Fruit fly (Drosophila melanogaster) whole organism, embryonic: ENCODE measurements around the gene MtnD.

Experiments used
- Abd-B ChIP-seq: fragments of 200-800 bp; sonication (Bioruptor generic); optimal IDR thresholded peaks from 2 replicates; lab custom pipeline; 2018; ENCODE audit warnings: missing biosample characterization, mild to moderate bottlenecking, missing genetic modification characterization, moderate library complexity
- Atf3 ChIP-seq: fragments of 200-800 bp; sonication (Bioruptor generic); optimal IDR thresholded peaks from 3 replicates; lab custom pipeline; 2016; ENCODE audit warnings: missing biosample characterization, missing genetic modification characterization
- B-H1 ChIP-seq: fragments of 200-800 bp; sonication (Bioruptor generic); IDR thresholded peaks from 3 replicates; pipeline ENCODE4 v1.3.6; 2022; ENCODE audit warnings: missing biosample characterization, missing genetic modification characterization
- CG10209 ChIP-seq: fragments of 200-800 bp; sonication (Bioruptor generic); optimal IDR thresholded peaks from 3 replicates; lab custom pipeline; 2017; ENCODE audit warnings: missing biosample characterization, mild to moderate bottlenecking, missing genetic modification characterization, missing genetic modification reagents
- CG10654 ChIP-seq: fragments of 200-800 bp; sonication (Bioruptor generic); optimal IDR thresholded peaks from 2 replicates; lab custom pipeline; 2016; ENCODE audit warnings: missing biosample characterization, missing genetic modification characterization
- CG11504 ChIP-seq: fragments of 200-800 bp; sonication (Bioruptor generic); optimal IDR thresholded peaks from 3 replicates; lab custom pipeline; 2019; ENCODE audit warnings: missing biosample characterization, mild to moderate bottlenecking, missing genetic modification characterization, moderate library complexity
- CG12071 ChIP-seq: fragments of 200-800 bp; sonication (Bioruptor generic); optimal IDR thresholded peaks from 3 replicates; lab custom pipeline; 2018; ENCODE audit warnings: missing biosample characterization, mild to moderate bottlenecking, missing genetic modification characterization
- CG12659 ChIP-seq: fragments of 200-800 bp; sonication (Bioruptor generic); optimal IDR thresholded peaks from 3 replicates; lab custom pipeline; 2017; ENCODE audit warnings: mild to moderate bottlenecking, missing biosample characterization, missing genetic modification reagents, missing genetic modification characterization
- CG1529 ChIP-seq: fragments of 200-800 bp; sonication (Bioruptor generic); optimal IDR thresholded peaks from 3 replicates; lab custom pipeline; 2018; ENCODE audit warnings: missing biosample characterization, missing genetic modification characterization
- CG15479 ChIP-seq: fragments of 200-800 bp; sonication (Bioruptor generic); optimal IDR thresholded peaks from 3 replicates; lab custom pipeline; 2019; ENCODE audit warnings: missing biosample characterization, mild to moderate bottlenecking, missing genetic modification characterization, moderate library complexity
- CG17361 ChIP-seq: fragments of 200-800 bp; sonication (Bioruptor generic); IDR thresholded peaks from 3 replicates; pipeline ENCODE4 v1.3.6; 2022; ENCODE audit warnings: missing biosample characterization, missing genetic modification characterization
- CG2889 ChIP-seq: fragments of 200-800 bp; sonication (Bioruptor generic); IDR thresholded peaks from 3 replicates; pipeline ENCODE4 v1.3.6; 2022; ENCODE audit warnings: missing biosample characterization, missing genetic modification characterization
- CG3065 ChIP-seq: fragments of 200-800 bp; sonication (Bioruptor generic); optimal IDR thresholded peaks from 2 replicates; lab custom pipeline; 2016; ENCODE audit warnings: missing biosample characterization, missing genetic modification characterization
- CG42726 ChIP-seq: fragments of 200-800 bp; sonication (Bioruptor generic); IDR thresholded peaks from 2 replicates; pipeline ENCODE4 v1.3.6; 2022; ENCODE audit warnings: missing biosample characterization, missing genetic modification characterization; ENCODE audit not compliant: partially characterized antibody
- CG4282 ChIP-seq: fragments of 200-800 bp; sonication (Bioruptor generic); optimal IDR thresholded peaks from 2 replicates; lab custom pipeline; 2016; ENCODE audit warnings: missing biosample characterization, missing genetic modification characterization
- CG4360 ChIP-seq: fragments of 200-800 bp; sonication (Bioruptor generic); IDR thresholded peaks from 2 replicates; pipeline ENCODE4 v1.3.6; 2022; ENCODE audit warnings: missing biosample characterization, missing genetic modification characterization
- CG4424 ChIP-seq: fragments of 200-800 bp; sonication (Bioruptor generic); optimal IDR thresholded peaks from 3 replicates; lab custom pipeline; 2016; ENCODE audit warnings: missing biosample characterization, missing genetic modification characterization
- CG8359 ChIP-seq: fragments of 200-800 bp; sonication (Bioruptor generic); optimal IDR thresholded peaks from 2 replicates; lab custom pipeline; 2017; ENCODE audit warnings: missing biosample characterization, mild to moderate bottlenecking, missing genetic modification characterization, borderline replicate concordance
- CG9437 ChIP-seq: fragments of 200-800 bp; sonication (Bioruptor generic); optimal IDR thresholded peaks from 2 replicates; lab custom pipeline; 2018; ENCODE audit warnings: missing biosample characterization, mild to moderate bottlenecking, missing genetic modification characterization
- D19B ChIP-seq: fragments of 200-800 bp; sonication (Bioruptor generic); optimal IDR thresholded peaks from 2 replicates; lab custom pipeline; 2017; ENCODE audit warnings: missing biosample characterization, mild to moderate bottlenecking, missing genetic modification characterization
- HLHmδ ChIP-seq: fragments of 200-800 bp; sonication (Bioruptor generic); optimal IDR thresholded peaks from 2 replicates; lab custom pipeline; 2018; ENCODE audit warnings: missing biosample characterization, mild to moderate bottlenecking, missing genetic modification characterization, moderate library complexity
- HmgD ChIP-seq: fragments of 200-800 bp; sonication (Bioruptor generic); optimal IDR thresholded peaks from 3 replicates; lab custom pipeline; 2016; ENCODE audit warnings: missing biosample characterization, missing genetic modification characterization
- Hr51 ChIP-seq, 2 experiments: fragments of 200-800 bp; sonication (Bioruptor generic); optimal IDR thresholded peaks; 2 replicates in 1 of 2; 3 replicates in 1 of 2; lab custom pipeline; 2016 to 2018; ENCODE audit warnings: missing biosample characterization in 2 of 2, missing genetic modification characterization in 2 of 2, mild to moderate bottlenecking in 1 of 2, moderate library complexity in 1 of 2
- Hr78 ChIP-seq, 2 experiments: fragments of 200-800 bp in 1 of 2; fragments of >200 bp in 1 of 2; sonication (Bioruptor generic) in 1 of 2; optimal IDR thresholded peaks; 2 replicates each; lab custom pipeline; 2017 to 2019; ENCODE audit warnings: missing biosample characterization in 2 of 2, missing genetic modification characterization in 2 of 2, mild to moderate bottlenecking in 1 of 2, moderate library complexity in 1 of 2
- Pdp1 ChIP-seq, 2 experiments: fragments of 200-800 bp; sonication (Bioruptor generic); optimal IDR thresholded peaks; 3 replicates each; lab custom pipeline; 2016; ENCODE audit warnings: missing biosample characterization in 2 of 2, missing genetic modification characterization in 2 of 2, mild to moderate bottlenecking in 1 of 2, moderate library complexity in 1 of 2
- Scr ChIP-seq: fragments of 200-800 bp; sonication (Bioruptor generic); IDR thresholded peaks from 2 replicates; pipeline ENCODE4 v1.3.6; 2022; ENCODE audit warnings: missing biosample characterization, missing genetic modification characterization; ENCODE audit not compliant: partially characterized antibody
- Sox102F ChIP-seq: fragments of 200-800 bp; sonication (Bioruptor generic); optimal IDR thresholded peaks from 2 replicates; lab custom pipeline; 2018; ENCODE audit warnings: missing biosample characterization, mild to moderate bottlenecking, missing genetic modification characterization, moderate library complexity
- abd-A ChIP-seq: fragments of 200-800 bp; sonication (Bioruptor generic); optimal IDR thresholded peaks from 3 replicates; lab custom pipeline; 2019; ENCODE audit warnings: missing biosample characterization, mild to moderate bottlenecking, missing genetic modification characterization, moderate library complexity
- ash1 ChIP-seq: fragments of 200-800 bp; sonication (Bioruptor generic); optimal IDR thresholded peaks from 2 replicates; lab custom pipeline; 2018; ENCODE audit warnings: missing biosample characterization, mild to moderate bottlenecking, missing genetic modification characterization
- bbx ChIP-seq: fragments of 200-800 bp; sonication (Bioruptor generic); IDR thresholded peaks from 2 replicates; pipeline ENCODE4 v1.3.6; 2022; ENCODE audit warnings: missing biosample characterization, missing genetic modification characterization; ENCODE audit not compliant: partially characterized antibody
- chinmo ChIP-seq: fragments of 200-800 bp; sonication (Bioruptor generic); IDR thresholded peaks from 4 replicates; pipeline ENCODE4 v1.3.6; 2022; ENCODE audit warnings: missing biosample characterization, missing genetic modification characterization; ENCODE audit not compliant: partially characterized antibody
- crc ChIP-seq: fragments of 200-800 bp; sonication (Bioruptor generic); optimal IDR thresholded peaks from 2 replicates; lab custom pipeline; 2016; ENCODE audit warnings: missing biosample characterization, missing genetic modification characterization
- dmrt99B ChIP-seq: fragments of 200-800 bp; sonication (Bioruptor generic); optimal IDR thresholded peaks from 2 replicates; lab custom pipeline; 2018; ENCODE audit warnings: missing biosample characterization, mild to moderate bottlenecking, missing genetic modification characterization, moderate library complexity
- eve ChIP-seq, 2 experiments: fragments of >200 bp; optimal IDR thresholded peaks; 2 replicates each; lab custom pipeline; 2017; ENCODE audit warnings: missing biosample characterization in 2 of 2, missing genetic modification characterization in 2 of 2
- fd64A ChIP-seq: fragments of 200-800 bp; sonication (Bioruptor generic); optimal IDR thresholded peaks from 3 replicates; lab custom pipeline; 2018; ENCODE audit warnings: missing biosample characterization, mild to moderate bottlenecking, missing genetic modification characterization
- hkb ChIP-seq, 2 experiments: fragments of 200-800 bp in 1 of 2; fragments of >200 bp in 1 of 2; sonication (Bioruptor generic) in 1 of 2; IDR thresholded peaks in 1 of 2; optimal IDR thresholded peaks in 1 of 2; 2 replicates each; pipeline versions ENCODE4 v1.3.6 to Lab custom; 2017 to 2022; ENCODE audit warnings: missing biosample characterization in 1 of 2, missing genetic modification characterization in 1 of 2
- jigr1 ChIP-seq: fragments of 200-800 bp; sonication (Bioruptor generic); IDR thresholded peaks from 3 replicates; pipeline ENCODE4 v1.3.6; 2022; ENCODE audit warnings: missing biosample characterization, missing genetic modification characterization
- mirr ChIP-seq: fragments of 200-800 bp; sonication (Bioruptor generic); optimal IDR thresholded peaks from 3 replicates; lab custom pipeline; 2018; ENCODE audit warnings: missing biosample characterization, mild to moderate bottlenecking, missing genetic modification characterization
- mld ChIP-seq: fragments of 200-800 bp; sonication (Bioruptor generic); IDR thresholded peaks from 3 replicates; pipeline ENCODE4 v1.3.6; 2022; ENCODE audit warnings: missing biosample characterization, missing genetic modification characterization; ENCODE audit not compliant: partially characterized antibody
- pho ChIP-seq: fragments of 200-800 bp; sonication (Bioruptor generic); optimal IDR thresholded peaks from 2 replicates; lab custom pipeline; 2016; ENCODE audit warnings: missing biosample characterization, missing genetic modification characterization
- prd ChIP-seq, 3 experiments: fragments of >200 bp in 2 of 3; fragments of 200-800 bp in 1 of 3; sonication (Bioruptor generic) in 1 of 3; optimal IDR thresholded peaks in 2 of 3; IDR thresholded peaks in 1 of 3; 2 replicates in 2 of 3; 3 replicates in 1 of 3; pipeline versions ENCODE4 v1.3.6 to Lab custom; 2017 to 2022; ENCODE audit warnings: missing biosample characterization in 1 of 3, missing genetic modification characterization in 1 of 3
- sd ChIP-seq: fragments of 200-800 bp; sonication (Bioruptor generic); optimal IDR thresholded peaks from 3 replicates; lab custom pipeline; 2018; ENCODE audit warnings: missing biosample characterization, mild to moderate bottlenecking, missing genetic modification characterization, moderate library complexity
- sim ChIP-seq: fragments of 200-800 bp; sonication (Bioruptor generic); IDR thresholded peaks from 2 replicates; pipeline ENCODE4 v1.3.6; 2022; ENCODE audit warnings: missing biosample characterization, missing genetic modification characterization
- slbo ChIP-seq: fragments of 200-800 bp; sonication (Bioruptor generic); IDR thresholded peaks from 2 replicates; pipeline ENCODE4 v1.3.6; 2022; ENCODE audit warnings: missing biosample characterization, missing genetic modification characterization
- stc ChIP-seq: fragments of 200-800 bp; sonication (Bioruptor generic); IDR thresholded peaks from 2 replicates; pipeline ENCODE4 v1.3.6; 2022; ENCODE audit warnings: missing biosample characterization, missing genetic modification characterization
- tgo ChIP-seq: fragments of 200-800 bp; sonication (Bioruptor generic); IDR thresholded peaks from 3 replicates; pipeline ENCODE4 v1.3.6; 2022; ENCODE audit warnings: missing biosample characterization, missing genetic modification characterization
- toy ChIP-seq: fragments of 200-800 bp; sonication (Bioruptor generic); IDR thresholded peaks from 2 replicates; pipeline ENCODE4 v1.3.6; 2022; ENCODE audit warnings: missing biosample characterization, missing genetic modification characterization
- twi ChIP-seq: fragments of 200-800 bp; optimal IDR thresholded peaks from 2 replicates; lab custom pipeline; 2019; ENCODE audit warnings: missing biosample characterization, mild to moderate bottlenecking, missing genetic modification characterization, moderate library complexity
- vfl ChIP-seq: fragments of 200-800 bp; sonication (Bioruptor generic); optimal IDR thresholded peaks from 2 replicates; lab custom pipeline; 2016; ENCODE audit warnings: missing biosample characterization, missing genetic modification characterization

The MtnD gene

dm6 chr3R:20573326-20573725 lies 38.6 kb downstream of the MtnD start (continued):
- TF ChIP-seq B-H1 (no peak), CG17361 (peak; percentile 55; the same call in 1 of the 3 replicates), chinmo (no peak), abd-A (tag; lab: Kevin White, UChicago) (no peak), CG2889 (no peak), crc (no peak), Hr51 (GFP tag; optimal IDR thresholded peaks at IDR 0.05; lab: Kevin White, UChicago) (peak in 1 of 2 experiments; percentile 54), CG15479 (GFP tag; lab: Kevin White, UChicago) (no peak), toy (GFP tag; lab: Robert Waterston, UW) (no peak), jigr1 (GFP tag; lab: Robert Waterston, UW) (no peak), fd64A (no peak), CG4282 (GFP tag; lab: Kevin White, UChicago) (no peak), dmrt99B (tag; lab: Kevin White, UChicago) (peak; percentile 27), CG12071 (GFP tag; lab: Kevin White, UChicago) (no peak), vfl (GFP tag; lab: Kevin White, UChicago) (no peak), CG11504 (peak; percentile 11), CG42726 (GFP tag; lab: Robert Waterston, UW) (no peak), pho (GFP tag; lab: Kevin White, UChicago) (no peak), Abd-B (GFP tag; lab: Kevin White, UChicago) (no peak), prd (optimal IDR thresholded peaks at IDR 0.05; lab: Kevin White, UChicago) (no peak), prd (GFP tag; IDR thresholded peaks at IDR 0.05; lab: Robert Waterston, UW) (peak; percentile 36; the same call in 2 of the 3 replicates), Hr78 (GFP tag; optimal IDR thresholded peaks at IDR 0.05; lab: Kevin White, UChicago) (no peak), tgo (GFP tag; lab: Robert Waterston, UW) (no peak), ash1 (no peak), twi (peak; percentile 16), Pdp1 (GFP tag; optimal IDR thresholded peaks at IDR 0.05; lab: Kevin White, UChicago) (no peak), sd (peak; percentile 39), HmgD (GFP tag; lab: Kevin White, UChicago) (no peak), Atf3 (GFP tag; lab: Kevin White, UChicago) (no peak), CG1529 (no peak), Scr (GFP tag; lab: Robert Waterston, UW) (no peak), CG8359 (GFP tag; lab: Kevin White, UChicago) (no peak), CG12659 (no peak), mld (GFP tag; lab: Robert Waterston, UW) (no peak), CG3065 (GFP tag; lab: Kevin White, UChicago) (no peak), slbo (GFP tag; lab: Robert Waterston, UW) (no peak), CG10209 (GFP tag; lab: Kevin White, UChicago) (peak; percentile 7), sim (GFP tag; lab: Robert Waterston, UW) (no peak), CG4360 (no peak), D19B (GFP tag; lab: Kevin White, UChicago) (no peak), mirr (GFP tag; lab: Kevin White, UChicago) (no peak), CG4424 (GFP tag; lab: Kevin White, UChicago) (no peak), CG9437 (GFP tag; lab: Kevin White, UChicago) (peak; percentile 12), bbx (no peak), stc (no peak), hkb (optimal IDR thresholded peaks at IDR 0.05; lab: Kevin White, UChicago) (no peak), hkb (GFP tag; IDR thresholded peaks at IDR 0.05; lab: Robert Waterston, UW) (no peak), HLHmδ (GFP tag; lab: Kevin White, UChicago) (no peak), CG10654 (no peak), eve (GFP tag; optimal IDR thresholded peaks at IDR 0.05; lab: Kevin White, UChicago) (no peak), Sox102F (GFP tag; lab: Kevin White, UChicago) (peak; percentile 14)
